Worm (Caenorhabditis elegans) whole organism, late embryonic: Measurements from ENCODE around the gene sgo-1.

Experiments used
- T23F11.4 ChIP-seq: fragments of 200-800 bp; sonication (Bioruptor generic); optimal IDR thresholded peaks from 2 replicates; lab custom pipeline; 2018; ENCODE audit warnings: mild to moderate bottlenecking, missing genetic modification characterization, missing compliant biosample characterization
- ama-1 ChIP-seq: fragments of 150-350 bp; optimal IDR thresholded peaks from 2 replicates; lab custom pipeline; 2014
- fkh-6 ChIP-seq: sonication (generic microtip); optimal IDR thresholded peaks from 2 replicates; lab custom pipeline; 2016; ENCODE audit warnings: missing genetic modification characterization, missing compliant biosample characterization
- nfya-1 ChIP-seq: sonication (generic microtip); optimal IDR thresholded peaks from 2 replicates; lab custom pipeline; 2017; ENCODE audit warnings: missing genetic modification characterization, mild to moderate bottlenecking, missing compliant biosample characterization, antibody characterized with exemption, moderate library complexity
- nhr-11 ChIP-seq: fragments of 150-350 bp; optimal IDR thresholded peaks from 2 replicates; lab custom pipeline; 2014; ENCODE audit warnings: missing biosample characterization, missing genetic modification characterization
- pros-1 ChIP-seq: fragments of 150-350 bp; optimal IDR thresholded peaks from 2 replicates; lab custom pipeline; 2014; ENCODE audit warnings: missing biosample characterization, missing genetic modification reagents, missing genetic modification characterization
- unc-55 ChIP-seq: sonication (generic microtip); optimal IDR thresholded peaks from 2 replicates; lab custom pipeline; 2017; ENCODE audit warnings: missing biosample characterization, missing genetic modification reagents, missing genetic modification characterization

ce11 chrIV:7816402-7817102 is 20.3 kb upstream of the sgo-1 start:
- no peak for TF ChIP-seq unc-55 (GFP tag; lab: Kevin White, UChicago)
- TF ChIP-seq pros-1 (tag; lab: Kevin White, UChicago), result no peak
- TF ChIP-seq fkh-6 (tag; lab: Kevin White, UChicago), result no peak
- no peak for TF ChIP-seq T23F11.4 (GFP tag; lab: Kevin White, UChicago)
- TF ChIP-seq ama-1 (lab: Kevin White, UChicago), result no peak
- TF ChIP-seq nfya-1 (tag; lab: Kevin White, UChicago), result no peak
- TF ChIP-seq nhr-11, result no peak
